Fruit fly (Drosophila melanogaster) whole organism, embryonic: ENCODE data around the gene CG14154.
A peak's percentile ranks its signal among the peaks of the same experiment; 100 is the strongest.

Experiments
- B-H2 ChIP-seq: fragments of 200-800 bp; sonication (Bioruptor generic); optimal IDR thresholded peaks from 2 replicates; lab custom pipeline; 2018; ENCODE audit warnings: missing biosample characterization, mild to moderate bottlenecking, missing genetic modification characterization
- CG11456 ChIP-seq: fragments of 200-800 bp; sonication (Bioruptor generic); IDR thresholded peaks from 3 replicates; pipeline ENCODE4 v1.3.6; 2022; ENCODE audit warnings: missing biosample characterization, missing genetic modification characterization
- CG11723 ChIP-seq: fragments of 200-800 bp; sonication (Bioruptor generic); optimal IDR thresholded peaks from 2 replicates; lab custom pipeline; 2017; ENCODE audit warnings: missing biosample characterization, mild to moderate bottlenecking, missing genetic modification characterization
- CG12071 ChIP-seq: fragments of 200-800 bp; sonication (Bioruptor generic); optimal IDR thresholded peaks from 3 replicates; lab custom pipeline; 2018; ENCODE audit warnings: missing biosample characterization, mild to moderate bottlenecking, missing genetic modification characterization
- CG12155 ChIP-seq: fragments of 200-800 bp; sonication (Bioruptor generic); optimal IDR thresholded peaks from 3 replicates; lab custom pipeline; 2016; ENCODE audit warnings: missing biosample characterization, missing genetic modification characterization
- CG1233 ChIP-seq: fragments of 200-800 bp; sonication (Bioruptor generic); optimal IDR thresholded peaks from 4 replicates; lab custom pipeline; 2018; ENCODE audit warnings: missing biosample characterization, mild to moderate bottlenecking, missing genetic modification characterization
- CG13287 ChIP-seq: fragments of 200-800 bp; sonication (Bioruptor generic); IDR thresholded peaks from 2 replicates; pipeline ENCODE4 v1.3.6; 2022; ENCODE audit warnings: missing biosample characterization, missing genetic modification characterization; ENCODE audit not compliant: partially characterized antibody
- CG13894 ChIP-seq: fragments of 200-800 bp; sonication (Bioruptor generic); optimal IDR thresholded peaks from 3 replicates; lab custom pipeline; 2018; ENCODE audit warnings: missing biosample characterization, mild to moderate bottlenecking, missing genetic modification characterization, moderate library complexity
- CG14014 ChIP-seq: fragments of 200-800 bp; sonication (Bioruptor generic); IDR thresholded peaks from 2 replicates; pipeline ENCODE4 v1.3.6; 2022; ENCODE audit warnings: missing biosample characterization, missing genetic modification characterization
- CG15479 ChIP-seq: fragments of 200-800 bp; sonication (Bioruptor generic); optimal IDR thresholded peaks from 3 replicates; lab custom pipeline; 2019; ENCODE audit warnings: missing biosample characterization, mild to moderate bottlenecking, missing genetic modification characterization, moderate library complexity
- CG15514 ChIP-seq: fragments of 200-800 bp; sonication (Bioruptor generic); optimal IDR thresholded peaks from 3 replicates; lab custom pipeline; 2017; ENCODE audit warnings: missing biosample characterization, missing genetic modification characterization, mild to moderate bottlenecking, moderate library complexity, missing genetic modification reagents
- CG16813 ChIP-seq: fragments of 200-800 bp; sonication (Bioruptor generic); IDR thresholded peaks from 3 replicates; pipeline ENCODE4 v1.3.6; 2022; ENCODE audit warnings: missing biosample characterization, missing genetic modification characterization; ENCODE audit not compliant: partially characterized antibody
- CG18262 ChIP-seq: fragments of 200-800 bp; optimal IDR thresholded peaks from 3 replicates; lab custom pipeline; 2019; ENCODE audit warnings: missing biosample characterization, mild to moderate bottlenecking, missing genetic modification characterization, moderate library complexity
- CG31441 ChIP-seq: fragments of 200-800 bp; sonication (Bioruptor generic); IDR thresholded peaks from 2 replicates; pipeline ENCODE4 v1.3.6; 2022; ENCODE audit warnings: missing biosample characterization, missing genetic modification characterization
- CG32532 ChIP-seq: fragments of 200-800 bp; sonication (Bioruptor generic); IDR thresholded peaks from 2 replicates; pipeline ENCODE4 v1.3.6; 2022; ENCODE audit warnings: missing biosample characterization, missing genetic modification characterization
- CG32767 ChIP-seq: fragments of 200-800 bp; sonication (Bioruptor generic); IDR thresholded peaks from 2 replicates; pipeline ENCODE4 v1.3.6; 2022; ENCODE audit warnings: missing biosample characterization, missing genetic modification characterization
- CG34422 ChIP-seq: fragments of 200-800 bp; sonication (Bioruptor generic); IDR thresholded peaks from 3 replicates; pipeline ENCODE4 v1.3.6; 2022; ENCODE audit warnings: missing biosample characterization, missing genetic modification characterization
- CG4854 ChIP-seq: fragments of 200-800 bp; sonication (Bioruptor generic); optimal IDR thresholded peaks from 2 replicates; lab custom pipeline; 2016; ENCODE audit warnings: missing biosample characterization, missing genetic modification characterization, inconsistent platforms
- CG5953 ChIP-seq: fragments of 200-800 bp; sonication (Bioruptor generic); IDR thresholded peaks from 2 replicates; pipeline ENCODE4 v1.3.6; 2022; ENCODE audit warnings: missing biosample characterization, missing genetic modification characterization
- CG9932 ChIP-seq: fragments of 200-800 bp; sonication (Bioruptor generic); IDR thresholded peaks from 2 replicates; pipeline ENCODE4 v1.3.6; 2022; ENCODE audit warnings: missing biosample characterization, missing genetic modification characterization
- D ChIP-seq, 2 experiments: fragments of 200-800 bp in 1 of 2; fragments of >200 bp in 1 of 2; sonication (Bioruptor generic) in 1 of 2; optimal IDR thresholded peaks; 2 replicates in 1 of 2; 3 replicates in 1 of 2; lab custom pipeline; 2017; ENCODE audit warnings: mild to moderate bottlenecking in 1 of 2, missing biosample characterization in 1 of 2, missing genetic modification characterization in 1 of 2, missing genetic modification reagents in 1 of 2
- Dip2 ChIP-seq: fragments of 200-800 bp; sonication (Bioruptor generic); IDR thresholded peaks from 2 replicates; pipeline ENCODE4 v1.3.6; 2022; ENCODE audit warnings: missing biosample characterization, missing genetic modification characterization
- Ets65A ChIP-seq: fragments of 200-800 bp; sonication (Bioruptor generic); peaks from one replicate; lab custom pipeline; 2016; ENCODE audit warnings: missing biosample characterization, missing genetic modification characterization
- Ets97D ChIP-seq: fragments of 200-800 bp; sonication (Bioruptor generic); optimal IDR thresholded peaks from 3 replicates; lab custom pipeline; 2016; ENCODE audit warnings: missing biosample characterization, missing genetic modification characterization
- Fer2 ChIP-seq: fragments of 200-800 bp; sonication (Bioruptor generic); optimal IDR thresholded peaks from 2 replicates; lab custom pipeline; 2018; ENCODE audit warnings: missing biosample characterization, mild to moderate bottlenecking, missing genetic modification characterization, moderate library complexity
- Fer3 ChIP-seq: fragments of 200-800 bp; sonication (Bioruptor generic); optimal IDR thresholded peaks from 2 replicates; lab custom pipeline; 2018; ENCODE audit warnings: missing biosample characterization, mild to moderate bottlenecking, missing genetic modification characterization, moderate library complexity
- Gsc ChIP-seq: fragments of 200-800 bp; sonication (Bioruptor generic); IDR thresholded peaks from 2 replicates; pipeline ENCODE4 v1.3.6; 2022; ENCODE audit warnings: missing biosample characterization, missing genetic modification characterization
- Hr39 ChIP-seq: fragments of >200 bp; optimal IDR thresholded peaks from 2 replicates; lab custom pipeline; 2017
- Lpt ChIP-seq: fragments of >200 bp; optimal IDR thresholded peaks from 2 replicates; lab custom pipeline; 2018; ENCODE audit warnings: missing biosample characterization, missing genetic modification characterization
- Med ChIP-seq: fragments of 200-800 bp; sonication (Bioruptor generic); peaks from one replicate; lab custom pipeline; 2016; ENCODE audit warnings: missing biosample characterization, missing genetic modification characterization, mild to moderate bottlenecking, inconsistent platforms, moderate library complexity
- Sox100B ChIP-seq: fragments of 200-800 bp; sonication (Bioruptor generic); optimal IDR thresholded peaks from 3 replicates; lab custom pipeline; 2018; ENCODE audit warnings: missing biosample characterization, mild to moderate bottlenecking, missing genetic modification characterization
- bcd ChIP-seq: fragments of 200-800 bp; sonication (Bioruptor generic); optimal IDR thresholded peaks from 2 replicates; lab custom pipeline; 2017; ENCODE audit warnings: missing biosample characterization, mild to moderate bottlenecking, missing genetic modification characterization
- ems ChIP-seq: fragments of 200-800 bp; sonication (Bioruptor generic); optimal IDR thresholded peaks from 3 replicates; lab custom pipeline; 2016; ENCODE audit warnings: missing biosample characterization, missing genetic modification characterization
- fd64A ChIP-seq: fragments of 200-800 bp; sonication (Bioruptor generic); optimal IDR thresholded peaks from 3 replicates; lab custom pipeline; 2018; ENCODE audit warnings: missing biosample characterization, mild to moderate bottlenecking, missing genetic modification characterization
- fru ChIP-seq: fragments of >200 bp; optimal IDR thresholded peaks from 2 replicates; lab custom pipeline; 2017
- h ChIP-seq: fragments of >200 bp; optimal IDR thresholded peaks from 2 replicates; lab custom pipeline; 2017
- her ChIP-seq: fragments of 200-800 bp; sonication (Bioruptor generic); optimal IDR thresholded peaks from 2 replicates; lab custom pipeline; 2016; ENCODE audit warnings: missing biosample characterization, missing genetic modification characterization
- hkb ChIP-seq, 2 experiments: fragments of 200-800 bp in 1 of 2; fragments of >200 bp in 1 of 2; sonication (Bioruptor generic) in 1 of 2; IDR thresholded peaks in 1 of 2; optimal IDR thresholded peaks in 1 of 2; 2 replicates each; pipeline versions ENCODE4 v1.3.6 to Lab custom; 2017 to 2022; ENCODE audit warnings: missing biosample characterization in 1 of 2, missing genetic modification characterization in 1 of 2
- lbe ChIP-seq: fragments of 200-800 bp; sonication (Bioruptor generic); optimal IDR thresholded peaks from 2 replicates; lab custom pipeline; 2016; ENCODE audit warnings: missing biosample characterization, mild to moderate bottlenecking, missing genetic modification characterization
- org-1 ChIP-seq: fragments of 200-800 bp; sonication (Bioruptor generic); optimal IDR thresholded peaks from 2 replicates; lab custom pipeline; 2017; ENCODE audit warnings: missing biosample characterization, missing genetic modification characterization
- pan ChIP-seq, 4 experiments: fragments of >200 bp in 3 of 4; fragments of 200-800 bp in 1 of 4; sonication (Bioruptor generic) in 1 of 4; optimal IDR thresholded peaks in 3 of 4; IDR thresholded peaks in 1 of 4; 2 replicates each; pipeline versions ENCODE4 v1.3.6 to Lab custom; 2017 to 2022; ENCODE audit warnings: missing biosample characterization in 2 of 4, missing genetic modification characterization in 2 of 4, mixed read lengths in 1 of 4
- repo ChIP-seq: fragments of 200-800 bp; sonication (Bioruptor generic); optimal IDR thresholded peaks from 2 replicates; lab custom pipeline; 2016; ENCODE audit warnings: missing biosample characterization, missing genetic modification characterization
- sc ChIP-seq, 3 experiments: fragments of >200 bp in 2 of 3; fragments of 200-800 bp in 1 of 3; sonication (Bioruptor generic) in 1 of 3; optimal IDR thresholded peaks; 2 replicates in 2 of 3; 3 replicates in 1 of 3; lab custom pipeline; 2017; ENCODE audit warnings: mild to moderate bottlenecking in 1 of 3, missing biosample characterization in 1 of 3, missing genetic modification characterization in 1 of 3, missing genetic modification reagents in 1 of 3
- schlank ChIP-seq: fragments of 200-800 bp; sonication (Bioruptor generic); optimal IDR thresholded peaks from 2 replicates; lab custom pipeline; 2018; ENCODE audit warnings: missing biosample characterization, mild to moderate bottlenecking, missing genetic modification characterization
- scrt ChIP-seq: fragments of 200-800 bp; sonication (Bioruptor generic); optimal IDR thresholded peaks from 2 replicates; lab custom pipeline; 2018; ENCODE audit warnings: missing biosample characterization, mild to moderate bottlenecking, missing genetic modification characterization, moderate library complexity
- stwl ChIP-seq: fragments of 200-800 bp; sonication (Bioruptor generic); optimal IDR thresholded peaks from 3 replicates; lab custom pipeline; 2018; ENCODE audit warnings: missing biosample characterization, mild to moderate bottlenecking, missing genetic modification characterization, moderate library complexity
- tup ChIP-seq: fragments of 200-800 bp; sonication (Bioruptor generic); optimal IDR thresholded peaks from 2 replicates; lab custom pipeline; 2016; ENCODE audit warnings: missing biosample characterization, mild to moderate bottlenecking, missing genetic modification characterization, moderate library complexity
- tx ChIP-seq: fragments of 200-800 bp; sonication (Bioruptor generic); optimal IDR thresholded peaks from 2 replicates; lab custom pipeline; 2016; ENCODE audit warnings: missing biosample characterization, missing genetic modification characterization
- zf30C ChIP-seq: fragments of 200-800 bp; sonication (Bioruptor generic); optimal IDR thresholded peaks from 3 replicates; lab custom pipeline; 2018; ENCODE audit warnings: missing biosample characterization, mild to moderate bottlenecking, missing genetic modification characterization

CG14154 gene

DNA sequence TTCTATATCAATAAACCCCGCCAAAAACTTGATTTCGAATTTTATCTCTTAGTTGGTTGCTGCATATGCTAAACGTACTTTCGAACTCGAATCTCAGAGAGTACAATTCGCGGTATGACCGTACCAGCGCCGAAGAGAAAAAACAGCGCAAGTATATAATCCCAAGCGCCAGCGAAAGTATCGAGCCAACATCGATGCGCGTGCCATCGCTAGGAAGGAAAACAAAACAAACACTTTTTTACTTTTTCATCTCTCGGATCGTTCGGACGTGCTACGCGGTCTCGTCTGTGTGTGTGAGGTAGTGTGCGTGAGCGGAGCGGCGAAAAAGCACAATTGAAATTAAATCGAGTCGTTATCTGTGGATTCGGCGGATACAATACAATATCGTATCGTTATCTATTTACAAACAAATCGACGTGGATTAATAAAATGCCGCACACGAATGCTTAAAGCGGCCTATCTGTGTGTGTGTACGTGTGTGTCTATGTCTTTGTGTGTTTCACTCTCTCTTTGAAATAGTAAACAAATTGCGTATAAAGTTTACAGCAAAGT lies 22.9 kb downstream of the CG14154 start, which contains the start of gene simj (continued):
- TF ChIP-seq CG32532 (GFP tag; lab: Robert Waterston, UW) (peak; percentile 66), CG12155 (GFP tag; lab: Kevin White, UChicago) (peak; percentile 54), fru (lab: Kevin White, UChicago) (no peak), repo (GFP tag; lab: Kevin White, UChicago) (peak; percentile 40), Med (GFP tag; lab: Kevin White, UChicago) (peak; percentile 95), her (GFP tag; lab: Kevin White, UChicago) (peak; percentile 80), org-1 (GFP tag; lab: Kevin White, UChicago) (no peak), zf30C (peak; percentile 6), Hr39 (lab: Kevin White, UChicago) (no peak), h (lab: Kevin White, UChicago) (no peak), CG1233 (GFP tag; lab: Kevin White, UChicago) (peak; percentile 63), Ets65A (GFP tag; lab: Kevin White, UChicago) (no peak), bcd (GFP tag; lab: Kevin White, UChicago) (peak; percentile 31), tx (peak; percentile 22), CG4854 (no peak), CG11456 (GFP tag; lab: Robert Waterston, UW) (no peak), D (optimal IDR thresholded peaks at IDR 0.05; lab: Kevin White, UChicago) (no peak), D (GFP tag; optimal IDR thresholded peaks at IDR 0.05; lab: Kevin White, UChicago) (peak; percentile 58), CG18262 (tag; lab: Kevin White, UChicago) (peak; percentile 34), stwl (tag; lab: Kevin White, UChicago) (peak; percentile 66), CG9932 (GFP tag; lab: Robert Waterston, UW) (peak; percentile 71), Fer3 (tag; lab: Kevin White, UChicago) (peak; percentile 41), tup (GFP tag; lab: Kevin White, UChicago) (no peak), scrt (GFP tag; lab: Kevin White, UChicago) (peak; percentile 68), hkb (optimal IDR thresholded peaks at IDR 0.05; lab: Kevin White, UChicago) (no peak), hkb (GFP tag; IDR thresholded peaks at IDR 0.05; lab: Robert Waterston, UW) (peak; percentile 60), CG31441 (peak; percentile 46; the same call in 1 of the 2 replicates), Dip2 (GFP tag; lab: Robert Waterston, UW) (no peak), CG14014 (GFP tag; lab: Robert Waterston, UW) (peak; percentile 63; the same call in 1 of the 2 replicates), CG34422 (GFP tag; lab: Robert Waterston, UW) (peak; percentile 91), CG12071 (GFP tag; lab: Kevin White, UChicago) (peak; percentile 31), CG15514 (peak; percentile 87), Ets97D (peak; percentile 86), Gsc (no peak), Fer2 (tag; lab: Kevin White, UChicago) (no peak), sc (optimal IDR thresholded peaks at IDR 0.05; lab: Kevin White, UChicago) (no peak), sc (GFP tag; optimal IDR thresholded peaks at IDR 0.05; lab: Kevin White, UChicago) (no peak), B-H2 (peak; percentile 87), CG32767 (GFP tag; lab: Robert Waterston, UW) (no peak), Lpt (GFP tag; lab: Kevin White, UChicago) (no peak), fd64A (GFP tag; lab: Kevin White, UChicago) (peak; percentile 50), CG16813 (peak; percentile 83), lbe (GFP tag; lab: Kevin White, UChicago) (peak; percentile 71), schlank (peak; percentile 43), CG11723 (GFP tag; lab: Kevin White, UChicago) (peak; percentile 12), ems (no peak), CG15479 (GFP tag; lab: Kevin White, UChicago) (no peak), pan (optimal IDR thresholded peaks at IDR 0.05; lab: Kevin White, UChicago) (no peak), pan (GFP tag; optimal IDR thresholded peaks at IDR 0.05 in 1 of 2, IDR thresholded peaks at IDR 0.05 in 1 of 2) (peak in 1 of 2 experiments; percentile 27), Sox100B (GFP tag; lab: Kevin White, UChicago) (no peak), CG5953 (GFP tag; lab: Robert Waterston, UW) (no peak), CG13894 (tag; lab: Kevin White, UChicago) (peak; percentile 89), CG13287 (GFP tag; lab: Robert Waterston, UW) (peak; percentile 88)
